Fruit fly (Drosophila melanogaster): ENCODE data around the gene CG31609.

DNA sequence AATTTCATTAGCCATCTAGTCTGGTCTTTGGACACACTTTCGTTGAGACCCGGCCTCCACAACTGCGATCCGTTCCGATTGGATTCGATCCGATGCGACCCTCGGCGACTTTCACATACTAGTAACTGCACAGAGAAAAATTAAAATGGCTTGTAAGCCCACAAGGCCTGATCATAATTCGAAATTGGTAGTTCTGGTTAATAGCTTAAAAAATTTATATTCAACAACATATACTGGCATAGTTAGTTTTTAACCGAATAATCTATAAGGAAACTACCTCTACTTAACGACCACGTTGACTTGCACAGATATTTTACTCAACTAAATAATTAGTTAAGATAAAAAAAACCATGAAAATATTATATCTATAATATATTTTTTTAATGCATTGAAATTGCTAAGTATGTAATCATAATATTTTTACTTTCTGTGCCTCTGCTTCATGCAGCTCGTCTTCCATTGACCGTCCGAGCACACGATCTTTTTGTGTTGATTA, 43.6 kb downstream of the CG31609 start:
- TF ChIP-seq CG1620 (GFP tag; optimal IDR thresholded peaks at IDR 0.05), result no peak
- no peak for TF ChIP-seq tj (GFP tag; optimal IDR thresholded peaks at IDR 0.05)
- no peak for TF ChIP-seq pad (GFP tag; optimal IDR thresholded peaks at IDR 0.05)
- no peak for TF ChIP-seq CG14711 (tag; optimal IDR thresholded peaks at IDR 0.05)
- TF ChIP-seq bab1 (GFP tag; optimal IDR thresholded peaks at IDR 0.05), result no peak
- TF ChIP-seq CG7101 (tag; optimal IDR thresholded peaks at IDR 0.05), result no peak
- TF ChIP-seq Mnt (GFP tag; optimal IDR thresholded peaks at IDR 0.05), result no peak
- TF ChIP-seq Clk (GFP tag; optimal IDR thresholded peaks at IDR 0.05), result no peak
- no peak for TF ChIP-seq CG5204 (GFP tag; optimal IDR thresholded peaks at IDR 0.05)

All from whole organism, adult.